Fruit fly (Drosophila melanogaster) whole organism, embryonic: ENCODE results near the gene CG1607.

Experiments
- Antp ChIP-seq: fragments of 200-800 bp; sonication (Bioruptor generic); optimal IDR thresholded peaks from 3 replicates; lab custom pipeline; 2016; ENCODE audit warnings: missing biosample characterization, missing genetic modification characterization
- Bteb2 ChIP-seq: fragments of 200-800 bp; sonication (Bioruptor generic); optimal IDR thresholded peaks from 2 replicates; lab custom pipeline; 2016; ENCODE audit warnings: missing biosample characterization, missing genetic modification characterization
- CG17361 ChIP-seq: fragments of 200-800 bp; sonication (Bioruptor generic); IDR thresholded peaks from 3 replicates; pipeline ENCODE4 v1.3.6; 2022; ENCODE audit warnings: missing biosample characterization, missing genetic modification characterization
- CG18599 ChIP-seq: fragments of 200-800 bp; sonication (Bioruptor generic); optimal IDR thresholded peaks from 3 replicates; lab custom pipeline; 2017; ENCODE audit warnings: missing biosample characterization, missing genetic modification characterization, mild to moderate bottlenecking, moderate library complexity, missing genetic modification reagents
- CG3847 ChIP-seq: fragments of 200-800 bp; sonication (Bioruptor generic); IDR thresholded peaks from 2 replicates; pipeline ENCODE4 v1.3.6; 2022; ENCODE audit warnings: missing biosample characterization, missing genetic modification characterization
- CG4820 ChIP-seq: fragments of 200-800 bp; sonication (Bioruptor generic); optimal IDR thresholded peaks from 3 replicates; lab custom pipeline; 2016; ENCODE audit warnings: missing biosample characterization, missing genetic modification characterization
- CG7963 ChIP-seq: fragments of 200-800 bp; sonication (Bioruptor generic); IDR thresholded peaks from 3 replicates; pipeline ENCODE4 v1.3.6; 2022; ENCODE audit warnings: missing biosample characterization, missing genetic modification characterization; ENCODE audit not compliant: partially characterized antibody
- CG8089 ChIP-seq: fragments of 200-800 bp; sonication (Bioruptor generic); optimal IDR thresholded peaks from 3 replicates; lab custom pipeline; 2016; ENCODE audit warnings: missing biosample characterization, missing genetic modification characterization
- CG8290 ChIP-seq, 3 experiments: fragments of 200-800 bp; sonication (Bioruptor generic); optimal IDR thresholded peaks; 2 replicates each; lab custom pipeline; 2016 to 2019; ENCODE audit warnings: missing biosample characterization in 3 of 3, missing genetic modification characterization in 3 of 3, mild to moderate bottlenecking in 2 of 3, moderate library complexity in 1 of 3
- CG8478 ChIP-seq: fragments of >200 bp; optimal IDR thresholded peaks from 2 replicates; lab custom pipeline; 2018
- CoRest ChIP-seq: fragments of 200-800 bp; sonication (Bioruptor generic); optimal IDR thresholded peaks from 3 replicates; lab custom pipeline; 2018; ENCODE audit warnings: missing biosample characterization, mild to moderate bottlenecking, missing genetic modification characterization, moderate library complexity
- D ChIP-seq, 2 experiments: fragments of 200-800 bp in 1 of 2; fragments of >200 bp in 1 of 2; sonication (Bioruptor generic) in 1 of 2; optimal IDR thresholded peaks; 2 replicates in 1 of 2; 3 replicates in 1 of 2; lab custom pipeline; 2017; ENCODE audit warnings: mild to moderate bottlenecking in 1 of 2, missing biosample characterization in 1 of 2, missing genetic modification characterization in 1 of 2, missing genetic modification reagents in 1 of 2
- Dp ChIP-seq: fragments of 200-800 bp; sonication (Bioruptor generic); optimal IDR thresholded peaks from 2 replicates; lab custom pipeline; 2018; ENCODE audit warnings: missing biosample characterization, mild to moderate bottlenecking, missing genetic modification characterization, moderate library complexity
- Gug ChIP-seq: fragments of 200-800 bp; sonication (Bioruptor generic); IDR thresholded peaks from 4 replicates; pipeline ENCODE4 v1.3.6; 2022; ENCODE audit warnings: missing biosample characterization, missing genetic modification characterization
- HHEX ChIP-seq: fragments of 200-800 bp; sonication (Bioruptor generic); optimal IDR thresholded peaks from 3 replicates; lab custom pipeline; 2017; ENCODE audit warnings: missing biosample characterization, mild to moderate bottlenecking, missing genetic modification characterization, missing genetic modification reagents
- Kr ChIP-seq: fragments of 200-800 bp; sonication (Bioruptor generic); optimal IDR thresholded peaks from 2 replicates; lab custom pipeline; 2017; ENCODE audit warnings: missing biosample characterization, mild to moderate bottlenecking, missing genetic modification characterization
- Mad ChIP-seq: fragments of 200-800 bp; sonication (Bioruptor generic); optimal IDR thresholded peaks from 2 replicates; lab custom pipeline; 2016; ENCODE audit warnings: missing biosample characterization, missing genetic modification characterization
- Nf-YA ChIP-seq: fragments of 200-800 bp; sonication (Bioruptor generic); IDR thresholded peaks from 2 replicates; pipeline ENCODE4 v1.3.6; 2022; ENCODE audit warnings: missing biosample characterization, missing genetic modification characterization
- Ptx1 ChIP-seq: fragments of 200-800 bp; sonication (Bioruptor generic); IDR thresholded peaks from 2 replicates; pipeline ENCODE4 v1.3.6; 2022; ENCODE audit warnings: missing biosample characterization, missing genetic modification characterization
- Rx ChIP-seq: fragments of 200-800 bp; sonication (Bioruptor generic); IDR thresholded peaks from 2 replicates; pipeline ENCODE4 v1.3.6; 2022; ENCODE audit warnings: missing biosample characterization, missing genetic modification characterization
- Sin3A ChIP-seq: fragments of >200 bp; optimal IDR thresholded peaks from 2 replicates; lab custom pipeline; 2018
- Sox102F ChIP-seq: fragments of 200-800 bp; sonication (Bioruptor generic); optimal IDR thresholded peaks from 2 replicates; lab custom pipeline; 2018; ENCODE audit warnings: missing biosample characterization, mild to moderate bottlenecking, missing genetic modification characterization, moderate library complexity
- Vsx1 ChIP-seq: fragments of 200-800 bp; sonication (Bioruptor generic); optimal IDR thresholded peaks from 2 replicates; lab custom pipeline; 2017; ENCODE audit warnings: missing biosample characterization, mild to moderate bottlenecking, missing genetic modification characterization, missing genetic modification reagents
- ash1 ChIP-seq: fragments of 200-800 bp; sonication (Bioruptor generic); optimal IDR thresholded peaks from 2 replicates; lab custom pipeline; 2018; ENCODE audit warnings: missing biosample characterization, mild to moderate bottlenecking, missing genetic modification characterization
- bcd ChIP-seq: fragments of 200-800 bp; sonication (Bioruptor generic); optimal IDR thresholded peaks from 2 replicates; lab custom pipeline; 2017; ENCODE audit warnings: missing biosample characterization, mild to moderate bottlenecking, missing genetic modification characterization
- cato ChIP-seq: fragments of 200-800 bp; sonication (Bioruptor generic); optimal IDR thresholded peaks from 2 replicates; lab custom pipeline; 2016; ENCODE audit warnings: missing biosample characterization, missing genetic modification characterization, borderline replicate concordance
- corto ChIP-seq: fragments of 200-800 bp; sonication (Bioruptor generic); optimal IDR thresholded peaks from 2 replicates; lab custom pipeline; 2016; ENCODE audit warnings: missing biosample characterization, mild to moderate bottlenecking, missing genetic modification characterization, moderate library complexity
- crp ChIP-seq, 2 experiments: fragments of 200-800 bp; sonication (Bioruptor generic); optimal IDR thresholded peaks; 2 replicates in 1 of 2; 3 replicates in 1 of 2; lab custom pipeline; 2017; ENCODE audit warnings: missing biosample characterization in 2 of 2, missing genetic modification characterization in 2 of 2, mild to moderate bottlenecking in 1 of 2, moderate library complexity in 1 of 2
- dm ChIP-seq: fragments of 200-800 bp; sonication (Bioruptor generic); optimal IDR thresholded peaks from 3 replicates; lab custom pipeline; 2016; ENCODE audit warnings: missing biosample characterization, missing genetic modification characterization
- dmrt11E ChIP-seq: fragments of 200-800 bp; sonication (Bioruptor generic); optimal IDR thresholded peaks from 3 replicates; lab custom pipeline; 2018; ENCODE audit warnings: missing biosample characterization, mild to moderate bottlenecking, missing genetic modification characterization, moderate library complexity
- ems ChIP-seq: fragments of 200-800 bp; sonication (Bioruptor generic); optimal IDR thresholded peaks from 3 replicates; lab custom pipeline; 2016; ENCODE audit warnings: missing biosample characterization, missing genetic modification characterization
- en ChIP-seq: fragments of 200-800 bp; sonication (Bioruptor generic); optimal IDR thresholded peaks from 2 replicates; lab custom pipeline; 2016; ENCODE audit warnings: missing biosample characterization, missing genetic modification characterization
- esg ChIP-seq: fragments of 200-800 bp; sonication (Bioruptor generic); conservative IDR thresholded peaks from 2 replicates; pipeline ENCODE4 v1.3.6; 2022; ENCODE audit warnings: missing biosample characterization, missing genetic modification characterization
- fru ChIP-seq: fragments of >200 bp; optimal IDR thresholded peaks from 2 replicates; lab custom pipeline; 2017
- gcm ChIP-seq: fragments of 200-800 bp; sonication (Bioruptor generic); optimal IDR thresholded peaks from 2 replicates; lab custom pipeline; 2019; ENCODE audit warnings: missing biosample characterization, mild to moderate bottlenecking, missing genetic modification characterization, moderate library complexity
- gro ChIP-seq: fragments of 200-800 bp; sonication (Bioruptor generic); optimal IDR thresholded peaks from 2 replicates; lab custom pipeline; 2016; ENCODE audit warnings: missing biosample characterization, missing genetic modification characterization
- gt ChIP-seq: fragments of 200-800 bp; sonication (Bioruptor generic); IDR thresholded peaks from 2 replicates; pipeline ENCODE4 v1.3.6; 2022; ENCODE audit warnings: missing biosample characterization, missing genetic modification characterization
- jigr1 ChIP-seq: fragments of 200-800 bp; sonication (Bioruptor generic); IDR thresholded peaks from 3 replicates; pipeline ENCODE4 v1.3.6; 2022; ENCODE audit warnings: missing biosample characterization, missing genetic modification characterization
- lmd ChIP-seq: fragments of 200-800 bp; sonication (Bioruptor generic); IDR thresholded peaks from 2 replicates; pipeline ENCODE4 v1.3.6; 2022; ENCODE audit warnings: missing biosample characterization, missing genetic modification characterization
- lov ChIP-seq, 2 experiments: fragments of 200-800 bp in 1 of 2; fragments of >200 bp in 1 of 2; sonication (Bioruptor generic) in 1 of 2; IDR thresholded peaks in 1 of 2; optimal IDR thresholded peaks in 1 of 2; 2 replicates in 1 of 2; 3 replicates in 1 of 2; pipeline versions ENCODE4 v1.3.6 to Lab custom; 2017 to 2022; ENCODE audit warnings: missing biosample characterization in 1 of 2, missing genetic modification characterization in 1 of 2
- luna ChIP-seq: fragments of 200-800 bp; sonication (Bioruptor generic); optimal IDR thresholded peaks from 2 replicates; lab custom pipeline; 2016; ENCODE audit warnings: missing biosample characterization, missing genetic modification characterization
- pfk ChIP-seq: fragments of 200-800 bp; sonication (Bioruptor generic); optimal IDR thresholded peaks from 2 replicates; lab custom pipeline; 2018; ENCODE audit warnings: missing biosample characterization, mild to moderate bottlenecking, missing genetic modification characterization, moderate library complexity
- prd ChIP-seq, 3 experiments: fragments of >200 bp in 2 of 3; fragments of 200-800 bp in 1 of 3; sonication (Bioruptor generic) in 1 of 3; optimal IDR thresholded peaks in 2 of 3; IDR thresholded peaks in 1 of 3; 2 replicates in 2 of 3; 3 replicates in 1 of 3; pipeline versions ENCODE4 v1.3.6 to Lab custom; 2017 to 2022; ENCODE audit warnings: missing biosample characterization in 1 of 3, missing genetic modification characterization in 1 of 3
- tgo ChIP-seq: fragments of 200-800 bp; sonication (Bioruptor generic); IDR thresholded peaks from 3 replicates; pipeline ENCODE4 v1.3.6; 2022; ENCODE audit warnings: missing biosample characterization, missing genetic modification characterization
- tna ChIP-seq: fragments of 200-800 bp; sonication (Bioruptor generic); IDR thresholded peaks from 2 replicates; pipeline ENCODE4 v1.3.6; 2022; ENCODE audit warnings: missing biosample characterization, missing genetic modification characterization; ENCODE audit not compliant: partially characterized antibody
- unc-4 ChIP-seq: fragments of 200-800 bp; sonication (Bioruptor generic); IDR thresholded peaks from 2 replicates; pipeline ENCODE4 v1.3.6; 2022; ENCODE audit warnings: missing biosample characterization, missing genetic modification characterization; ENCODE audit not compliant: partially characterized antibody
- usp ChIP-seq: fragments of >200 bp; optimal IDR thresholded peaks from 2 replicates; lab custom pipeline; 2017; ENCODE audit warnings: missing biosample characterization, missing genetic modification characterization
- wdn ChIP-seq: fragments of 200-800 bp; sonication (Bioruptor generic); IDR thresholded peaks from 2 replicates; pipeline ENCODE4 v1.3.6; 2022; ENCODE audit warnings: missing biosample characterization, missing genetic modification characterization

CG1607 gene

dm6 chr3R:31404499-31405276, 22.8 kb downstream of the CG1607 start, which contains the start of gene Gprk2 (continued):
- TF ChIP-seq CG8290 (GFP tag; optimal IDR thresholded peaks at IDR 0.05; lab: Kevin White, UChicago) (peak; percentile 98), CG8290 (tag; optimal IDR thresholded peaks at IDR 0.05; lab: Kevin White, UChicago) (peak; percentile 87 to 100), gcm (GFP tag; lab: Kevin White, UChicago) (peak; percentile 100), Ptx1 (GFP tag; lab: Robert Waterston, UW) (peak; percentile 100), CG8089 (GFP tag; lab: Kevin White, UChicago) (peak; percentile 100), CG7963 (GFP tag; lab: Robert Waterston, UW) (no peak), tna (GFP tag; lab: Robert Waterston, UW) (no peak), luna (GFP tag; lab: Kevin White, UChicago) (peak; percentile 100), Mad (GFP tag; lab: Kevin White, UChicago) (peak; percentile 100), CG18599 (peak; percentile 100), crp (GFP tag; optimal IDR thresholded peaks at IDR 0.05; lab: Kevin White, UChicago) (peak; percentile 52 to 84), CG3847 (peak; percentile 100), corto (GFP tag; lab: Kevin White, UChicago) (peak; percentile 100), HHEX (GFP tag; lab: Kevin White, UChicago) (peak; percentile 100), Rx (peak; percentile 100), gt (GFP tag; lab: Robert Waterston, UW) (peak; percentile 99), lov (optimal IDR thresholded peaks at IDR 0.05; lab: Kevin White, UChicago) (no peak), lov (GFP tag; IDR thresholded peaks at IDR 0.05; lab: Robert Waterston, UW) (peak; percentile 100), fru (lab: Kevin White, UChicago) (no peak), ems (GFP tag; lab: Kevin White, UChicago) (peak; percentile 100), pfk (GFP tag; lab: Kevin White, UChicago) (peak; percentile 59), Sox102F (GFP tag; lab: Kevin White, UChicago) (peak; percentile 100), CG4820 (GFP tag; lab: Kevin White, UChicago) (peak; percentile 99), esg (peak; percentile 100), cato (GFP tag; lab: Kevin White, UChicago) (peak; percentile 100), prd (optimal IDR thresholded peaks at IDR 0.05; lab: Kevin White, UChicago) (no peak), prd (GFP tag; IDR thresholded peaks at IDR 0.05; lab: Robert Waterston, UW) (peak; percentile 100), wdn (peak; percentile 100), Vsx1 (GFP tag; lab: Kevin White, UChicago) (peak; percentile 99), Antp (peak; percentile 100), Nf-YA (peak; percentile 100), CG17361 (GFP tag; lab: Robert Waterston, UW) (peak; percentile 100), lmd (GFP tag; lab: Robert Waterston, UW) (peak; percentile 100), bcd (GFP tag; lab: Kevin White, UChicago) (peak; percentile 100), usp (no peak), unc-4 (GFP tag; lab: Robert Waterston, UW) (no peak), Dp (GFP tag; lab: Kevin White, UChicago) (peak; percentile 54), tgo (peak; percentile 100), ash1 (GFP tag; lab: Kevin White, UChicago) (peak; percentile 99), CoRest (tag; lab: Kevin White, UChicago) (peak; percentile 100), gro (peak; percentile 100), CG8478 (lab: Kevin White, UChicago) (no peak), Sin3A (lab: Kevin White, UChicago) (peak; percentile 89), jigr1 (GFP tag; lab: Robert Waterston, UW) (peak; percentile 99), D (optimal IDR thresholded peaks at IDR 0.05; lab: Kevin White, UChicago) (peak; percentile 9), D (GFP tag; optimal IDR thresholded peaks at IDR 0.05; lab: Kevin White, UChicago) (peak; percentile 100), Kr (GFP tag; lab: Kevin White, UChicago) (peak; percentile 92), Gug (GFP tag; lab: Robert Waterston, UW) (peak; percentile 100), Bteb2 (GFP tag; lab: Kevin White, UChicago) (peak; percentile 100), en (GFP tag; lab: Kevin White, UChicago) (peak; percentile 100), dmrt11E (tag; lab: Kevin White, UChicago) (peak; percentile 99), dm (peak; percentile 100)
